Fruit fly (Drosophila melanogaster): ENCODE results near the gene CG9922.

Gene CG9922

DNA sequence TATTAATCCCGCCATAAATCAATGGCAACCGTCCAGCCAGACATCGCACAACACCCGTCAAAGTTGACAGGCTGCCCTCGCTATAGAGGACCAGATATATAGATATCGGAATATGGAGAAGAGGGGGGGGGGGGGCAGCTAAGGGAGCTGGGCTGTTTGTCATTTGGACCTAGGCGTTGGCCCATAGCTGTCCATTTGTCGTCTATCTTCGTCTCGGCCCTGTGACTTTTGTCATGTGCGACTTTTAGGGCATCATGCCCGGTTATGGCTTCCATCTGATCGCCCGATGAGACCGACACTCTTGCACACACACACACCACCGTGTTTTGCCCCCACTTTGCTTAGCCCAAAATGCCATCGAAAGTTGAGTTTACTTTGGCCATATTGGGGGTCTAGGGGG lies 38.4 kb downstream of the CG9922 start (continued):
- TF ChIP-seq grn (GFP tag; optimal IDR thresholded peaks at IDR 0.05) (peak; percentile 26), CG43689 (GFP tag; IDR thresholded peaks at IDR 0.05) (0 out of 2 replicates have a peak, but pooled peaks have one; percentile 4), CG10543 (GFP tag; optimal IDR thresholded peaks at IDR 0.05) (peak; percentile 76), gro (GFP tag; optimal IDR thresholded peaks at IDR 0.05) (no peak), bcd (GFP tag; optimal IDR thresholded peaks at IDR 0.05) (peak; percentile 22), HHEX (GFP tag; optimal IDR thresholded peaks at IDR 0.05) (peak; percentile 14), chinmo (GFP tag; IDR thresholded peaks at IDR 0.05; ENCODE audit: partially characterized antibody) (0 out of 4 replicates have a peak, but pooled peaks have one; percentile 52), Dbx (GFP tag; IDR thresholded peaks at IDR 0.05) (0 out of 3 replicates have a peak, but pooled peaks have one; percentile 28), sqz (GFP tag; optimal IDR thresholded peaks at IDR 0.05) (peak; percentile 5), CG13894 (tag; optimal IDR thresholded peaks at IDR 0.05) (peak; percentile 90), Adf1 (GFP tag; IDR thresholded peaks at IDR 0.05) (no peak), pros (GFP tag; optimal IDR thresholded peaks at IDR 0.05) (peak; percentile 39), Rfx (GFP tag; IDR thresholded peaks at IDR 0.05) (0 out of 2 replicates have a peak, but pooled peaks have one; percentile 27), row (GFP tag; IDR thresholded peaks at IDR 0.05) (peak; percentile 60), mirr (GFP tag; optimal IDR thresholded peaks at IDR 0.05) (no peak), Hr78 (GFP tag; optimal IDR thresholded peaks at IDR 0.05) (peak in 1 of 2 experiments; percentile 51), CG7357 (GFP tag; IDR thresholded peaks at IDR 0.05) (no peak), Med (GFP tag) (peak; percentile 52), ci (GFP tag; IDR thresholded peaks at IDR 0.05) (peak; percentile 47; the same call in 1 of the 3 replicates), sd (tag; optimal IDR thresholded peaks at IDR 0.05) (peak; percentile 18), dysf (GFP tag; IDR thresholded peaks at IDR 0.05) (peak; percentile 25; the same call in 1 of the 3 replicates), pnt (GFP tag; optimal IDR thresholded peaks at IDR 0.05) (no peak), E2f1 (GFP tag; IDR thresholded peaks at IDR 0.05) (no peak), oc (tag; optimal IDR thresholded peaks at IDR 0.05) (peak; percentile 83), CG33213 (GFP tag; optimal IDR thresholded peaks at IDR 0.05) (no peak), GATAe (GFP tag; conservative IDR thresholded peaks at IDR 0.05) (no peak), cg (GFP tag; optimal IDR thresholded peaks at IDR 0.05) (peak; percentile 22), toy (GFP tag; IDR thresholded peaks at IDR 0.05) (no peak), sug (tag; optimal IDR thresholded peaks at IDR 0.05) (peak; percentile 12)

DNA sequence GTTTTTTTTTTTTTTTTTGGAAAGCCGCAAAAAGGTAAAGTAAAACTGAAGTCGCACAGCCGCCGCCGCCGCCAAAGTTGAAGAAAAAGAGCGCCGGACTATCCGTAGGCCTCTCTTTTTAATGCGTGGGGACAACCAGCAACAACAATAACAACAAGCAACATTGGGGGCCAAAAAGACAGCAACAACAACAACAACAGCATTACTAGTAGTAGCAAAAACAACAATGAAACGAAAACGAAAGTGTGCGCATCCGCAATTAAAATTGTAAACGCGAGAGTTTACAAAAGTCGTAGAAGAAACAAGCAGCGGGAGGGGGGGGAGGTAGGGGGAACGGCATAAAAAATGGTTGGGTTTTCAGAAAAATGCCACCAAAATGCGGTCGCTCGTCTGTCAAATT lies 40.3 kb downstream of the CG9922 start:
- TF ChIP-seq CG4360 (GFP tag; IDR thresholded peaks at IDR 0.05) (peak; percentile 74), Dref (GFP tag; IDR thresholded peaks at IDR 0.05) (no peak), abd-A (tag; optimal IDR thresholded peaks at IDR 0.05) (peak; percentile 23), pan (optimal IDR thresholded peaks at IDR 0.05) (no peak), pan (GFP tag; optimal IDR thresholded peaks at IDR 0.05 in 1 of 2, IDR thresholded peaks at IDR 0.05 in 1 of 2) (peak in 1 of 2 experiments; percentile 11), unpg (GFP tag; optimal IDR thresholded peaks at IDR 0.05) (no peak), crol (GFP tag; IDR thresholded peaks at IDR 0.05) (no peak), CG1832 (GFP tag; optimal IDR thresholded peaks at IDR 0.05) (no peak), CG17359 (tag; optimal IDR thresholded peaks at IDR 0.05) (no peak), sd (tag; optimal IDR thresholded peaks at IDR 0.05) (peak; percentile 4), CG7839 (tag; optimal IDR thresholded peaks at IDR 0.05) (no peak), sisA (GFP tag; IDR thresholded peaks at IDR 0.05) (no peak), slbo (GFP tag; IDR thresholded peaks at IDR 0.05) (no peak), wek (GFP tag; optimal IDR thresholded peaks at IDR 0.05) (no peak), oc (tag; optimal IDR thresholded peaks at IDR 0.05) (no peak), CG13424 (tag; optimal IDR thresholded peaks at IDR 0.05) (no peak), Lim3 (GFP tag; IDR thresholded peaks at IDR 0.05) (no peak), pnt (GFP tag; optimal IDR thresholded peaks at IDR 0.05) (no peak), chinmo (GFP tag; IDR thresholded peaks at IDR 0.05; ENCODE audit: partially characterized antibody) (no peak), Blimp-1 (GFP tag; optimal IDR thresholded peaks at IDR 0.05) (peak; percentile 82), CG32772 (GFP tag; IDR thresholded peaks at IDR 0.05) (no peak), ems (GFP tag; optimal IDR thresholded peaks at IDR 0.05) (no peak), sqz (GFP tag; optimal IDR thresholded peaks at IDR 0.05) (peak; percentile 73), Vsx1 (GFP tag; optimal IDR thresholded peaks at IDR 0.05) (no peak), fd64A (GFP tag; optimal IDR thresholded peaks at IDR 0.05) (no peak), CG12236 (GFP tag; optimal IDR thresholded peaks at IDR 0.05) (no peak)
